Worm (Caenorhabditis elegans) whole organism, early embryonic: Measurements from ENCODE around the gene ceh-53.

ENCODE experiments used
- B0310.2 ChIP-seq: sonication (generic microtip); optimal IDR thresholded peaks from 2 replicates; lab custom pipeline; 2016; ENCODE audit warnings: mild to moderate bottlenecking, missing genetic modification characterization, missing compliant biosample characterization
- F13C5.2 ChIP-seq: sonication (generic microtip); optimal IDR thresholded peaks from 2 replicates; lab custom pipeline; 2017; ENCODE audit warnings: mild to moderate bottlenecking, missing genetic modification characterization, inconsistent platforms, missing compliant biosample characterization
- aly-1 ChIP-seq: sonication (generic microtip); optimal IDR thresholded peaks from 2 replicates; lab custom pipeline; 2016; ENCODE audit warnings: missing genetic modification characterization, missing compliant biosample characterization
- ama-1 ChIP-seq: fragments of 150-350 bp; optimal IDR thresholded peaks from 2 replicates; lab custom pipeline; 2014
- ceh-13 ChIP-seq: fragments of 200-800 bp; sonication (Bioruptor generic); optimal IDR thresholded peaks from 2 replicates; lab custom pipeline; 2018; ENCODE audit warnings: mild to moderate bottlenecking, missing genetic modification characterization, missing compliant biosample characterization
- ceh-36 ChIP-seq: sonication (generic microtip); optimal IDR thresholded peaks from 2 replicates; lab custom pipeline; 2016; ENCODE audit warnings: missing genetic modification characterization, inconsistent platforms, missing compliant biosample characterization
- ets-7 ChIP-seq: sonication (generic microtip); optimal IDR thresholded peaks from 2 replicates; lab custom pipeline; 2016; ENCODE audit warnings: missing genotype, missing genetic modification characterization, missing compliant biosample characterization
- flt-1 ChIP-seq: fragments of 200-800 bp; sonication (Bioruptor generic); IDR thresholded peaks from 2 replicates; pipeline ENCODE4 v1.3.6; 2022; ENCODE audit warnings: missing genetic modification characterization, missing compliant biosample characterization
- hmbx-1 ChIP-seq: sonication (generic microtip); optimal IDR thresholded peaks from 2 replicates; lab custom pipeline; 2016; ENCODE audit warnings: mild to moderate bottlenecking, missing genetic modification characterization, missing compliant biosample characterization
- hmg-4 ChIP-seq: fragments of 200-800 bp; sonication (Bioruptor generic); optimal IDR thresholded peaks from 2 replicates; lab custom pipeline; 2018; ENCODE audit warnings: mild to moderate bottlenecking, missing genetic modification characterization, missing compliant biosample characterization
- hnd-1 ChIP-seq: sonication (generic microtip); optimal IDR thresholded peaks from 2 replicates; lab custom pipeline; 2016; ENCODE audit warnings: missing genetic modification characterization, missing compliant biosample characterization
- pes-1 ChIP-seq: fragments of 200-800 bp; sonication (Bioruptor generic); IDR thresholded peaks from 2 replicates; pipeline ENCODE4 v1.3.6; 2022; ENCODE audit warnings: missing genetic modification reagents, missing genetic modification characterization, missing compliant biosample characterization
- scrt-1 ChIP-seq: fragments of 200-800 bp; sonication (Bioruptor generic); IDR thresholded peaks from 2 replicates; pipeline ENCODE4 v1.3.6; 2022; ENCODE audit warnings: missing genetic modification characterization, missing compliant biosample characterization
- sea-1 ChIP-seq: fragments of 200-800 bp; sonication (Bioruptor generic); conservative IDR thresholded peaks from 2 replicates; pipeline ENCODE4 v1.3.6; 2022; ENCODE audit warnings: missing genetic modification characterization, missing compliant biosample characterization
- tbx-11 ChIP-seq: fragments of 200-800 bp; sonication (Bioruptor generic); IDR thresholded peaks from 2 replicates; pipeline ENCODE4 v1.3.6; 2022; ENCODE audit warnings: missing genetic modification characterization, missing compliant biosample characterization
- tbx-37 ChIP-seq: fragments of 200-800 bp; sonication (Bioruptor generic); conservative IDR thresholded peaks from 2 replicates; pipeline ENCODE4 v1.3.6; 2022; ENCODE audit warnings: missing genetic modification reagents, missing genetic modification characterization, missing compliant biosample characterization
- tra-4 ChIP-seq: sonication (generic microtip); optimal IDR thresholded peaks from 2 replicates; lab custom pipeline; 2017; ENCODE audit warnings: missing genetic modification characterization, missing compliant biosample characterization

Gene ceh-53

DNA sequence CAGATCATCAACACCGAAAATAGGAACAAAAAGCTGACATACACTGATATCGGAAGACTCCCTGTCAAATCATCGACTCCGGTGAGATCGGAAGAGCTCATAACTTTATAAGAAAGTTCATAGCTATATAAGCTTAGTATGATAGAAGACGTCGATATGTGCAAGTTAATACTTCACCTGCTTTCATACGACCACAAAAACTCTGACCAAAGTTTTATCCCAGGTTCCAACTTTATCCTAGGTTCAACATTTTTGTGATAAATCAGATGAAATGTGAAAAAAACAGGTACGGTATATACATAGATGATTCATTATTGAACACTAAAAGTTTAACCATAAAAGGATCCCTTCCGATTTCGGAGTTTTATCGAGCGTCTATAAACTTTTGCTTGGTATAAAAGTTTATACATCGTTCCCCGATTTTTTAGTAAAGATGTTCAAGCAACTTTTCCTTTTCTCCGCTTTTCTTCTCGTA, 19.1 kb upstream of the ceh-53 start, which contains the start of the genes srz-70 and C09G12.5:
Gene srz-70 (minus strand): TSS at position 101 of the 475 bp plus-strand sequence.
Gene C09G12.5 (plus strand): TSS at position 425 of the 475 bp plus-strand sequence.
- no peak for TF ChIP-seq sea-1 (GFP tag; lab: Robert Waterston, UW)
- TF ChIP-seq ama-1 (lab: Kevin White, UChicago): no peak
- TF ChIP-seq pes-1 (GFP tag; lab: Robert Waterston, UW): no peak
- TF ChIP-seq hmbx-1 (tag; lab: Kevin White, UChicago): no peak
- no peak for TF ChIP-seq aly-1 (tag; lab: Kevin White, UChicago)

DNA sequence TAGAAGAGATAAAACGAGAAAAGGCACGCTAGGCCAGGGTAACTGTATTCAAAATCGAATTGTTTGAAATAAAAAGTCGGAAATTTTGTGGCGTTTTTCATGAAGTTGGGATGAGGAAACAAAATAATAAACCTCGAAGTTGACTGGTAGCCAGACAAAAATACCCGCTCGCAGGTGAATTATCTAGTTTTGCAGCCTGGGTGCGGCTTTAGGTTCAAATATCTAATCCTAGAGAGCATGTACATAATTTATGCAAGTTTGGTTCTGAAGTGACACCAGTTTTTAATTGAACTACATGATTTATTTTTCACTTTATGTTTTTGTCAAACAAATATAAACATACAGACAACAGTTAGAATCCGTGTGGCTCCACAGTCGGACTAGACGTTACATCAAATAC, 16.2 kb upstream of the ceh-53 start, which contains the start of gene srz-37:
Gene srz-37 (minus strand): TSS at position 101 of the 400 bp plus-strand sequence.
- no peak for TF ChIP-seq F13C5.2 (tag; lab: Kevin White, UChicago)
- TF ChIP-seq pes-1 (GFP tag; lab: Robert Waterston, UW): no peak
- TF ChIP-seq ama-1 (lab: Kevin White, UChicago): no peak
- no peak for TF ChIP-seq hnd-1 (tag; lab: Kevin White, UChicago)
- TF ChIP-seq hmg-4 (GFP tag; lab: Kevin White, UChicago): no peak
- TF ChIP-seq aly-1 (tag; lab: Kevin White, UChicago): no peak
- no peak for TF ChIP-seq tra-4 (tag; lab: Kevin White, UChicago)
- no peak for TF ChIP-seq scrt-1 (GFP tag; lab: Robert Waterston, UW)
- no peak for TF ChIP-seq B0310.2 (tag; lab: Kevin White, UChicago)
- no peak for TF ChIP-seq hmbx-1 (tag; lab: Kevin White, UChicago)
- TF ChIP-seq flt-1 (GFP tag; lab: Robert Waterston, UW): no peak
- no peak for TF ChIP-seq sea-1 (GFP tag; lab: Robert Waterston, UW)
- no peak for TF ChIP-seq tbx-37 (GFP tag; lab: Robert Waterston, UW)

DNA sequence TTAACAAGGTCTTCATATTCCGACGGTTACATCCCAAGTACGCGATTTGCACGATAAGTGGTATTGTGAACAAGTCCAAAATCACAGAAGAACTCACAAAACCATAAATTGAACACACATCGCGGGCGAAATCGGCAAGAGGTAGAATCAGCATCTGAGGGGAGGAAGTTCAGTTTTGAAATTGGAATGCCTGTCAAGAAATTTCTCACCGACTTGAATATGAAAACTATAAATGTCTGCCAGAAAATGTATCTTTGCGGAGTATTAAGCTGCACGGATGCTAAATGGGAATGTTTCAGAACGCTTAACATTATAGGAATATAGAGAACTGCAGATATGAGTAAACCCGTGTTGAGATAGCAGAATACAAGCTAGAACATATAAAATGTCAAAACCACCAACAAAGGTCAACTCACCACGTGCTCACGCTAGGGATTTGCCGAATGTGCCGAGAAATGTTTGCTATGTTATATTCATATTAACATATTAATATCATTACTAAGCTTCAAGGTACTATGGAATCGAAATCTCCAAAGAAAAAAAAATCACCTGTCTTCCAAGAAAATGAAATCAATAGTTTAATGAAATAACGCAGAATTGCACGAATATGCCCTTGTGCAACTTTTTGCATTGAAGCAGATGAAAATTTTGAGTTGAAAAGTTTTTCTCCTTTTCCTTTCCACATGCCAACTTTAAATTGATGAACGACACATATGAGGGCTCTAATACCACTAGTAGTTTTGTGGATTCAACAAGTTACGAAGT, 15.6 kb upstream of the ceh-53 start, which contains the start of gene srz-82:
Gene srz-82 (plus strand): TSS at position 701 of the 765 bp plus-strand sequence.
- no peak for TF ChIP-seq ceh-36 (tag; lab: Kevin White, UChicago)
- no peak for TF ChIP-seq scrt-1 (GFP tag; lab: Robert Waterston, UW)
- TF ChIP-seq ceh-13 (GFP tag; lab: Kevin White, UChicago): no peak
- no peak for TF ChIP-seq aly-1 (tag; lab: Kevin White, UChicago)
- no peak for TF ChIP-seq sea-1 (GFP tag; lab: Robert Waterston, UW)
- no peak for TF ChIP-seq tra-4 (tag; lab: Kevin White, UChicago)
- no peak for TF ChIP-seq hnd-1 (tag; lab: Kevin White, UChicago)
- no peak for TF ChIP-seq ama-1 (lab: Kevin White, UChicago)
- TF ChIP-seq tbx-11 (GFP tag; lab: Robert Waterston, UW): no peak
- TF ChIP-seq flt-1 (GFP tag; lab: Robert Waterston, UW): no peak
- TF ChIP-seq ets-7 (tag; lab: Kevin White, UChicago): no peak
- TF ChIP-seq hmbx-1 (tag; lab: Kevin White, UChicago): no peak

DNA sequence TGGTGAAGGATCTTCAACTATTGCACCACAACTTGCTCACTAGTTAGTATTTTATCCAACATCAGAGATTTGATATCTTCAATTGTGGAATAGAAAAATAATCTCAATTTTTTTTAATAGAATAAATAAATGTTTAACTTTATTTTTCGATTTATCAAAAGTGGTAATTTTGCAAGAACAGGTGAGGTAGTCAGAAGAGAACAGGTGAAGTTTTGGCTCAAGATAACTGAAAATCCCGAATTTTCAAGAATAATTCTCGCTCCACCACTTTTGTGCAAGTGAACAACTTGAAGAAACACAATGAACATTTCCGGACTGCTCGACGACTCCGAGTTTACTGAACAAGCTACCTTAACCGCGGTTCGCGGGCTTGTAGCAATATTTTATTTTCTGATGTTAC, 6.5 kb upstream of the ceh-53 start, which contains the start of gene srz-78:
Gene srz-78 (plus strand): TSS at position 301 of the 400 bp plus-strand sequence.
- TF ChIP-seq F13C5.2 (tag; lab: Kevin White, UChicago) (no peak), sea-1 (GFP tag; lab: Robert Waterston, UW) (no peak), tra-4 (tag; lab: Kevin White, UChicago) (no peak), tbx-11 (GFP tag; lab: Robert Waterston, UW) (no peak), B0310.2 (tag; lab: Kevin White, UChicago) (no peak), flt-1 (GFP tag; lab: Robert Waterston, UW) (no peak), hnd-1 (tag; lab: Kevin White, UChicago) (no peak), aly-1 (tag; lab: Kevin White, UChicago) (no peak), ets-7 (tag; lab: Kevin White, UChicago) (no peak), ceh-36 (tag; lab: Kevin White, UChicago) (no peak), ceh-13 (GFP tag; lab: Kevin White, UChicago) (no peak), scrt-1 (GFP tag; lab: Robert Waterston, UW) (no peak), ama-1 (lab: Kevin White, UChicago) (no peak), hmg-4 (GFP tag; lab: Kevin White, UChicago) (no peak), pes-1 (GFP tag; lab: Robert Waterston, UW) (no peak), hmbx-1 (tag; lab: Kevin White, UChicago) (no peak), tbx-37 (GFP tag; lab: Robert Waterston, UW) (no peak)

DNA sequence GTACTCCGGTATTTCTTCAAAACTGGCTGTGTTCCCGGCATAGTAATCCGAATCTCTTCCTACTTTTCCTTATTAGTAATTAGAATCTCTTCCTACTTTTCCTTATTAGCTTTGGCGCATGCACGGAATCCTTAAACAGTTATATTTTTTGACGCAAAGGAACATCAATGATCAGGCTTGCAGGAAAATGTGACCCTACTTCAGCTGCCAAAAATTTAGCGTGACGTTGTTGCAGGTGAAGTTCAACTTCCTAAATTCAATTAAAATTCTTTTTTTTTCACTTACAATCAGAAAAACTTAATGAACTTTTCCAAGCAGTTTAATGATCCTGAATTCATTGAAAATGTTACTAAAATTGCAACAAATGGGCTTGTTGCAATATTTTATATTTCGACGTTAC, 4.7 kb upstream of the ceh-53 start, which contains the start of gene srz-79:
Gene srz-79 (plus strand): TSS at position 301 of the 400 bp plus-strand sequence.
- no peak for TF ChIP-seq flt-1 (GFP tag; lab: Robert Waterston, UW)
- TF ChIP-seq ets-7 (tag; lab: Kevin White, UChicago): no peak
- TF ChIP-seq ceh-36 (tag; lab: Kevin White, UChicago): no peak
- no peak for TF ChIP-seq pes-1 (GFP tag; lab: Robert Waterston, UW)
- no peak for TF ChIP-seq F13C5.2 (tag; lab: Kevin White, UChicago)
- no peak for TF ChIP-seq tbx-37 (GFP tag; lab: Robert Waterston, UW)
- no peak for TF ChIP-seq hmbx-1 (tag; lab: Kevin White, UChicago)

DNA sequence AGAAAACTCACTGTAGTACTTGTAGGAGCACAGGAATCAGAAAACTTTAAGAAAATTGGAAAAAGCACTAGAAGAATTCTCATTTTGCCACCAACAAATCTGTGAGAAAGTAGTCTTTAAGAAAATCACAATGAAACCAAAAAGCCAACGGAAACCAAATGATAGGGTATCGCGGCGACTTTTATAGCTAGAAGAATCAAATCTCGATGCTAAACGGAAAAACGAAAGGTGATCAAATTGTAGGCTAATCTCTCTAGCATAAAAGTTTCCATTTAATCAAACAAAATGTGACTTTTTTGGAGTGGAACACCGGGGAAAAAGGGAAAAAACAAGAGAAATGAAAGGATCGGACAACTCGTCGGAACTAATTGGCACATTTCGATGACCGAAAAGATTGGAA, 1.7 kb upstream of the ceh-53 start, which contains the start of gene C09G12.17:
Gene C09G12.17 (minus strand): TSS at position 101 of the 400 bp plus-strand sequence.
- TF ChIP-seq ceh-36 (tag; lab: Kevin White, UChicago): no peak
- no peak for TF ChIP-seq pes-1 (GFP tag; lab: Robert Waterston, UW)
- TF ChIP-seq hmbx-1 (tag; lab: Kevin White, UChicago): no peak
- no peak for TF ChIP-seq ets-7 (tag; lab: Kevin White, UChicago)
- no peak for TF ChIP-seq tbx-11 (GFP tag; lab: Robert Waterston, UW)
- TF ChIP-seq hnd-1 (tag; lab: Kevin White, UChicago): no peak
- TF ChIP-seq sea-1 (GFP tag; lab: Robert Waterston, UW): no peak
- TF ChIP-seq ceh-13 (GFP tag; lab: Kevin White, UChicago): no peak
- TF ChIP-seq F13C5.2 (tag; lab: Kevin White, UChicago): no peak
